Worm (Caenorhabditis elegans) whole organism, early embryonic: Measurements from ENCODE around the gene rps-28.
"Not testable (repeated sequence)": the region's sequence is repeated elsewhere in the genome, so short reads cannot be mapped to it uniquely, and the experiment has no call there.

Source experiments
- B0310.2 ChIP-seq: sonication (generic microtip); optimal IDR thresholded peaks from 2 replicates; lab custom pipeline; 2016; ENCODE audit warnings: mild to moderate bottlenecking, missing genetic modification characterization, missing compliant biosample characterization
- F13C5.2 ChIP-seq: sonication (generic microtip); optimal IDR thresholded peaks from 2 replicates; lab custom pipeline; 2017; ENCODE audit warnings: mild to moderate bottlenecking, missing genetic modification characterization, inconsistent platforms, missing compliant biosample characterization
- aly-1 ChIP-seq: sonication (generic microtip); optimal IDR thresholded peaks from 2 replicates; lab custom pipeline; 2016; ENCODE audit warnings: missing genetic modification characterization, missing compliant biosample characterization
- ama-1 ChIP-seq: fragments of 150-350 bp; optimal IDR thresholded peaks from 2 replicates; lab custom pipeline; 2014
- ceh-13 ChIP-seq: fragments of 200-800 bp; sonication (Bioruptor generic); optimal IDR thresholded peaks from 2 replicates; lab custom pipeline; 2018; ENCODE audit warnings: mild to moderate bottlenecking, missing genetic modification characterization, missing compliant biosample characterization
- ceh-36 ChIP-seq: sonication (generic microtip); optimal IDR thresholded peaks from 2 replicates; lab custom pipeline; 2016; ENCODE audit warnings: missing genetic modification characterization, inconsistent platforms, missing compliant biosample characterization
- ets-7 ChIP-seq: sonication (generic microtip); optimal IDR thresholded peaks from 2 replicates; lab custom pipeline; 2016; ENCODE audit warnings: missing genotype, missing genetic modification characterization, missing compliant biosample characterization
- flt-1 ChIP-seq: fragments of 200-800 bp; sonication (Bioruptor generic); IDR thresholded peaks from 2 replicates; pipeline ENCODE4 v1.3.6; 2022; ENCODE audit warnings: missing genetic modification characterization, missing compliant biosample characterization
- hmbx-1 ChIP-seq: sonication (generic microtip); optimal IDR thresholded peaks from 2 replicates; lab custom pipeline; 2016; ENCODE audit warnings: mild to moderate bottlenecking, missing genetic modification characterization, missing compliant biosample characterization
- hmg-4 ChIP-seq: fragments of 200-800 bp; sonication (Bioruptor generic); optimal IDR thresholded peaks from 2 replicates; lab custom pipeline; 2018; ENCODE audit warnings: mild to moderate bottlenecking, missing genetic modification characterization, missing compliant biosample characterization
- hnd-1 ChIP-seq: sonication (generic microtip); optimal IDR thresholded peaks from 2 replicates; lab custom pipeline; 2016; ENCODE audit warnings: missing genetic modification characterization, missing compliant biosample characterization
- pes-1 ChIP-seq: fragments of 200-800 bp; sonication (Bioruptor generic); IDR thresholded peaks from 2 replicates; pipeline ENCODE4 v1.3.6; 2022; ENCODE audit warnings: missing genetic modification reagents, missing genetic modification characterization, missing compliant biosample characterization
- scrt-1 ChIP-seq: fragments of 200-800 bp; sonication (Bioruptor generic); IDR thresholded peaks from 2 replicates; pipeline ENCODE4 v1.3.6; 2022; ENCODE audit warnings: missing genetic modification characterization, missing compliant biosample characterization
- sea-1 ChIP-seq: fragments of 200-800 bp; sonication (Bioruptor generic); conservative IDR thresholded peaks from 2 replicates; pipeline ENCODE4 v1.3.6; 2022; ENCODE audit warnings: missing genetic modification characterization, missing compliant biosample characterization
- tbx-11 ChIP-seq: fragments of 200-800 bp; sonication (Bioruptor generic); IDR thresholded peaks from 2 replicates; pipeline ENCODE4 v1.3.6; 2022; ENCODE audit warnings: missing genetic modification characterization, missing compliant biosample characterization
- tbx-37 ChIP-seq: fragments of 200-800 bp; sonication (Bioruptor generic); conservative IDR thresholded peaks from 2 replicates; pipeline ENCODE4 v1.3.6; 2022; ENCODE audit warnings: missing genetic modification reagents, missing genetic modification characterization, missing compliant biosample characterization
- tra-4 ChIP-seq: sonication (generic microtip); optimal IDR thresholded peaks from 2 replicates; lab custom pipeline; 2017; ENCODE audit warnings: missing genetic modification characterization, missing compliant biosample characterization

rps-28 gene

DNA sequence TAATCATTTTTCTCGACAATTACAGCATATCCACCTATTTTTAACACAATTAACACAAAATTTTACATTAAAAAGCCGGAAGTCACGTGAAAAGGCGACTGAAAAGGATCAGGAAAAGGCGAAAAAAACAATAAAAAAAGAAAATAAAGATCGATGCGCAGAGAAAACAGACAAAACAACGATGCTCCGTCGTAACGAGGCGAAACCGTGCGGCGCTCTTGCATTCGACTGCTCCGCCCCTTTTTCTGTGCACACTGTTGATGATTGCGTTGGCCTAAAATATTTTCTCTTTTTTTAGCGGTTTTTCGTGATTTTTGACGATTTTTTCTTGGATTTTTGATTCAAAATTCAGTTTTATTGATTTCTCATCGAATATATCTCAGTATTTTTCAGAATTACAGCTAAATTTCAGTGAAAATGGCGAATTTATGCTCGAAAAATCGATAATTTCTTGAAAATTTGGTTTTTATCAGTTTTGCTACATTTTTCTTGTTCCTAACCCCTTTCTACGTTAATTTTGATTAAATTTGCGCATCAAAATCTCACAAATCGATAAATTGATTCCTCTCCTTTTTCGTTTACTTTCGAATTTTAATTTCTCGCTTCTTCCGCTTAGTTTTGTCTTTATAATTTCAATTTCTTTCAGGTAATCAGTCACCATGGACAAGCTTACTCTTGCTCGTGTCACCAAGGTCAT, at the start of gene rps-28:
Gene rps-28 (plus strand): TSS at position 647 of the 697 bp plus-strand sequence.
- TF ChIP-seq scrt-1, result peak; percentile 77
- peak; percentile 60 for TF ChIP-seq B0310.2 (tag; lab: Kevin White, UChicago)
- peak; percentile 98 for TF ChIP-seq F13C5.2 (tag; lab: Kevin White, UChicago)
- peak; percentile 70 for TF ChIP-seq ceh-36 (tag; lab: Kevin White, UChicago)
- peak; percentile 82 for TF ChIP-seq sea-1 (GFP tag; lab: Robert Waterston, UW)
- TF ChIP-seq tbx-11 (GFP tag; lab: Robert Waterston, UW), result peak; percentile 62
- no peak for TF ChIP-seq aly-1 (tag; lab: Kevin White, UChicago)
- peak; percentile 52 for TF ChIP-seq hmbx-1 (tag; lab: Kevin White, UChicago)
- peak; percentile 67 for TF ChIP-seq ets-7 (tag; lab: Kevin White, UChicago)
- no peak for TF ChIP-seq ama-1 (lab: Kevin White, UChicago)
- peak; percentile 64 for TF ChIP-seq tra-4 (tag; lab: Kevin White, UChicago)
- peak; percentile 70 for TF ChIP-seq tbx-37
- TF ChIP-seq hmg-4 (GFP tag; lab: Kevin White, UChicago), result peak; percentile 92
- TF ChIP-seq hnd-1 (tag; lab: Kevin White, UChicago), result peak; percentile 66
- TF ChIP-seq flt-1 (GFP tag; lab: Robert Waterston, UW), result peak; percentile 83
- TF ChIP-seq ceh-13 (GFP tag; lab: Kevin White, UChicago), result no peak
- peak; percentile 83 for TF ChIP-seq pes-1

DNA sequence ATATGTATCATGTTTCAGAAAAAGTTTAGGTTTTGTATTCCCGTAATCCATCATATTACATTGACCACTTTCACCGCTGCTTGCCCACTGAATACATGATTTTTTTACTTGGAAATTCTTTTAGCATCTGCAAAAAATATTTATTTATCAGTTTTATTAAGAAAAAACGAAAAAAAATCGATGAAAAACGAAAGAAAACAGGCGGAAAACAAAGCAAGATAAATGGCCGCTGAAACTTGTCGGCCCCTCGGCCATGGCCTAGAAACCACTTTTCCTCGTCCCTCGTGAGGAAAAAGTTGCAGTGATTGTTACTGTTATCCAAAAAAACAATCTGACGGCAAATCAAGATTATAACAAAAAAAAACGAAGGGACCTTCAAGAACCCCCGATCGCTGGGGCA, 49.5 kb upstream of the rps-28 start, which contains the start of gene dsl-3:
Gene dsl-3 (plus strand): TSS at position 301 of the 400 bp plus-strand sequence.
- TF ChIP-seq ceh-13 (GFP tag; lab: Kevin White, UChicago); scrt-1; tbx-37: not testable (repeated sequence)

DNA sequence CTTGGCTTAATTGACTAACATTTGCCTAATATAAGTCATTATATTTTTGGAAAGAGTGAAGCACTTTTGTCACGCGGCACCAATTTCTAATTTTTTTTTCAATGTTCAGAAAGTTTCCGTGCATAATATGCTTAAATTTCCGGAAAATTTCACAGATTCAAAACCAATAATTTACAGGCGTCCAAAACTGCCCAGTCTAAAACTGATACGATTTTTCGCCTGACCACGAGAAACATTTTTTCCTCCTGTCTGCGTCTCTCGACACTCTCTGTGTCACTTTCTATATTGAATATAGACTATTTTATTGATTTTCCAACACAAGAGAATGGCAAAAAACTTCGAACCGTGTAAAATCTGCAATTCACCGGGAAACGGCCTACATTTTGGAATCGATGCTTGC, 45.9 kb upstream of the rps-28 start, which contains the start of gene nhr-122:
Gene nhr-122 (plus strand): TSS at position 301 of the 400 bp plus-strand sequence.
- TF ChIP-seq pes-1, result no peak
- TF ChIP-seq hmg-4 (GFP tag; lab: Kevin White, UChicago), result no peak
- no peak for TF ChIP-seq B0310.2 (tag; lab: Kevin White, UChicago)
- no peak for TF ChIP-seq ceh-13 (GFP tag; lab: Kevin White, UChicago)
- no peak for TF ChIP-seq flt-1 (GFP tag; lab: Robert Waterston, UW)
- no peak for TF ChIP-seq F13C5.2 (tag; lab: Kevin White, UChicago)

DNA sequence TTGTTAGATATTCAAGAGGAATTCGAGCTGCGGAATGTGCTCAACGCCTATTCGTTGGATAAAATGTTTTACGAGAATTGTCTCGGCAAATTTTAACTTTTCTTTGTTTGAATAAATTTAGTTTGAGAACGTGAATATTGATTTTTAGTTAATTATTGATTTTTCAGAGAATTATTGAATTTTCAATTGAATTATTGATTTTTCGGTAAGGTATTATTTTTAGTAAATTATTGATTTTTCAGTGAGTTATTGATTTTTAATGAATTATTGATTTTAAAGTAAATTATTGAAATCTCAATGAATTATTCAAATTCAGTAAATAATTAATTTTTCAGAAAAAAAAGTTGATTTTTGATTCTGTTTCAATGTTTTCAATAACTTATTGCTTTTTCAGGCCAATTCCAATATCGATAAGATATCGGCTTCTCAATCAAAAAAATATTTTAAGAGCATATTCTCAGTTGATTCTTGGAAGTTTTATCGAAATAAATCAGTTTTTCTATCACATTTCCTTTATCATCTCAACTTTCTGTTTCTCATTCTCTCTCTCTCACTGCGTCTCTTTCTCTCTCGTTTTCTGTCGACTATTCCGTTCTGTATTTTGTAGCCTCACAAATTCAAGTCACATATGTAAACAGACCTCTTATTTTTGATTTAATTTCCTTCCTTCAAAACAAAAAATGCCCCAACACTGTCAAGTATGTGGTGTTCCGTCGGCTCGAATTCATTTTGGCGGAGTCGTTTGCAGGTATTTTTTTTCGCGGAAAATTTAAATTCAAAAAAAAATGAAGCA, 39.8 kb upstream of the rps-28 start, which contains the start of gene nhr-92:
Gene nhr-92 (plus strand): TSS at position 576 of the 793 bp plus-strand sequence.
- TF ChIP-seq F13C5.2 (tag; lab: Kevin White, UChicago) (no peak), tbx-37 (no peak), hnd-1 (tag; lab: Kevin White, UChicago) (no peak), tbx-11 (GFP tag; lab: Robert Waterston, UW) (no peak)

DNA sequence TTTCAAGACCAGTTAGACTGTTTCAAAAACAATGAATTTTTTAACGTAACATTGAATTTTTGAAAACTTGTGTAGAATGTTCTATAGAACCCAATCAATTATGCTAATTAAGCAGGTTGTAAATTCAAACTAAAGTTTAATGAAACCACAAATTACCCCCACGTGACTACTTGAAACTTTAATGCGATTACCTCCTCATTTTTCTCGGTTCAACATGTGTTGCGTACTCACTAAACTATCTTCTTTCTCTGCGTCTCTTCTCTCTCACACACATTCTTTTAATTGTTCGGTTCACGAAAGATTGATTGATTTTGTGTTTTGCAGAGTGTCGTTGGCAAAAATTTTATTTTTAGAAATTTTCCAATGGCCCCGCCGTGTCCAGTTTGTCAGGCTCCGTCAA, 35.8 kb upstream of the rps-28 start, which contains the start of gene nhr-87:
Gene nhr-87 (plus strand): TSS at position 318 of the 400 bp plus-strand sequence.
- TF ChIP-seq scrt-1, result no peak
- TF ChIP-seq ets-7 (tag; lab: Kevin White, UChicago), result no peak
- no peak for TF ChIP-seq B0310.2 (tag; lab: Kevin White, UChicago)
- no peak for TF ChIP-seq tra-4 (tag; lab: Kevin White, UChicago)
- no peak for TF ChIP-seq tbx-11 (GFP tag; lab: Robert Waterston, UW)
- no peak for TF ChIP-seq hmg-4 (GFP tag; lab: Kevin White, UChicago)
- TF ChIP-seq pes-1, result no peak
- no peak for TF ChIP-seq ama-1 (lab: Kevin White, UChicago)
- no peak for TF ChIP-seq F13C5.2 (tag; lab: Kevin White, UChicago)
- TF ChIP-seq hnd-1 (tag; lab: Kevin White, UChicago), result no peak
- TF ChIP-seq ceh-36 (tag; lab: Kevin White, UChicago), result no peak
- TF ChIP-seq tbx-37, result no peak
- no peak for TF ChIP-seq ceh-13 (GFP tag; lab: Kevin White, UChicago)
- no peak for TF ChIP-seq sea-1 (GFP tag; lab: Robert Waterston, UW)
- no peak for TF ChIP-seq aly-1 (tag; lab: Kevin White, UChicago)
- TF ChIP-seq flt-1 (GFP tag; lab: Robert Waterston, UW), result no peak
- TF ChIP-seq hmbx-1 (tag; lab: Kevin White, UChicago), result no peak

DNA sequence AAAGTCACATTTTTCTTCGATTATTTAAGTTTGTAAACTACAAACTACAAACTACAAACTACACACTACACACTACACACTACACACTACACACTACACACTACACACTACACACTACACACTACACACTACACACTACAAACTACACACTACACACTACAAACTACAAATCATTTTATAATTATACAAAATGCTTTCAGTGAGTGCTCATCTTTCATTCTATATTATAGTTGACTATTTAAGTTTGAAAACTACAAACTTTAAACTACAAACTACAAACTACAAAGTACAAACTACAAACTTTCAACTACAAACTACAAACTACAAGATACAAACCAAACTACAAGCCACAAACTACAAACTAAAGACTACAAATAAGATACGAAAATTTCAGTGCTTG, 35.0 kb upstream of the rps-28 start:
- TF ChIP-seq tbx-11 (GFP tag; lab: Robert Waterston, UW), result no peak
- TF ChIP-seq hnd-1 (tag; lab: Kevin White, UChicago), result no peak
- no peak for TF ChIP-seq hmg-4 (GFP tag; lab: Kevin White, UChicago)
- TF ChIP-seq sea-1 (GFP tag; lab: Robert Waterston, UW), result no peak
- no peak for TF ChIP-seq aly-1 (tag; lab: Kevin White, UChicago)
- TF ChIP-seq tra-4 (tag; lab: Kevin White, UChicago), result no peak
- no peak for TF ChIP-seq tbx-37
- TF ChIP-seq F13C5.2 (tag; lab: Kevin White, UChicago), result no peak
- TF ChIP-seq hmbx-1 (tag; lab: Kevin White, UChicago), result no peak
- no peak for TF ChIP-seq pes-1
- no peak for TF ChIP-seq B0310.2 (tag; lab: Kevin White, UChicago)
- TF ChIP-seq ets-7 (tag; lab: Kevin White, UChicago), result no peak
- TF ChIP-seq ceh-13 (GFP tag; lab: Kevin White, UChicago), result no peak
